Fruit fly (Drosophila melanogaster): ENCODE results near the gene CG15312.
A peak's percentile ranks its signal among the peaks of the same experiment; 100 is the strongest.

The CG15312 gene

DNA sequence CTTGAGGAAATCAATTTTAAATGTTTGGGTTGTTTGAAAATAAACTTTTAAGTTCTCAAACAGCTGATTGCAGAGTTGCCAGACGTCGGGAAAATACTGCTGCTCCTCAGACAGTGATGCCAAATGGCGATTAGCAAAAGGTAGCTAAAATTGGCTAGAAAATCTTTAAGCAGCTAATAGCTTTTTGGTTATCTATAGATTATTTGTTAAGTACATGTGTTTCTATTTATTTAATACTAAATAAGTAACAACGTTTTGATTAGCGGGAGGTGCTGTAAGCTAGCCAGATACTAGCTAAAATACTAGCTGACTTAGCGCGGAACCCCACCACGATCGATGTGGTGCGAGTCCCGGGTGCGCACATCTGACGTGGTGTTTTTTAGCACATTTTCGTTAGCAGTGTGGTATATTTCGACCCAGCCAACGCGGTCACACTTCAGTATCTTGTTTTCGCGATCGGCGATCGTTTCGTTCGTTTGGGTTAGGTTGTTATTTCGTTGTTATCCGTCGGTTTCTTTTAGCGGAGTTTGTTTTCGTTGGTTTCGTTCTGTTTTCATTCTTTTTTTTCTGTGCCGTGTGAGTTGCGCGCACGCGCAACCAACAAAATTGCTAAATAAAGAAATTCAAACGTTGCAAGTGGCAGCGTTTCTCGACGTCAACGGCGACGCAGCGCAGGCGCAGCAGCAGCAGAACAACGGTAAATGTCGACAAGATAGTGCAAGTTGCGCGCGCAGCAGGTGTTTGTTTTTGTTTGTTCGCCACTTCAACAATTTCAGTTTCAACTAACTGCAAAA lies 15.6 kb upstream of the CG15312 start, which contains the start of the genes Naxe and RhoU (continued):
- TF ChIP-seq CG2889 (GFP tag; IDR thresholded peaks at IDR 0.05) (no peak), CG7987 (GFP tag; optimal IDR thresholded peaks at IDR 0.05) (no peak), kay (GFP tag; optimal IDR thresholded peaks at IDR 0.05) (no peak), CG30403 (GFP tag; optimal IDR thresholded peaks at IDR 0.05) (peak; percentile 54), CG9437 (GFP tag; optimal IDR thresholded peaks at IDR 0.05) (peak; percentile 29), B-H1 (GFP tag; IDR thresholded peaks at IDR 0.05) (no peak), Ssrp (tag; optimal IDR thresholded peaks at IDR 0.05) (no peak), Sin3A (optimal IDR thresholded peaks at IDR 0.05) (peak; percentile 97), Poxn (GFP tag; IDR thresholded peaks at IDR 0.05) (no peak), schlank (tag; optimal IDR thresholded peaks at IDR 0.05) (no peak), Hr39 (optimal IDR thresholded peaks at IDR 0.05) (no peak), Nf-YB (GFP tag; optimal IDR thresholded peaks at IDR 0.05) (no peak), zfh1 (GFP tag; IDR thresholded peaks at IDR 0.05) (no peak; the same call in 2 of the 3 replicates), peb (GFP tag; IDR thresholded peaks at IDR 0.05) (no peak), grau (tag; optimal IDR thresholded peaks at IDR 0.05) (peak; percentile 23), ase (GFP tag; IDR thresholded peaks at IDR 0.05) (0 out of 3 replicates have a peak, but pooled peaks have one; percentile 17), CG11093 (GFP tag; IDR thresholded peaks at IDR 0.05) (no peak), al (GFP tag; IDR thresholded peaks at IDR 0.05) (peak; percentile 39), CG9817 (tag; optimal IDR thresholded peaks at IDR 0.05) (peak; percentile 2), lov (optimal IDR thresholded peaks at IDR 0.05) (no peak), lov (GFP tag; IDR thresholded peaks at IDR 0.05) (no peak), gsb-n (tag; optimal IDR thresholded peaks at IDR 0.05) (no peak), Sox100B (GFP tag; optimal IDR thresholded peaks at IDR 0.05) (no peak), E2f1 (GFP tag; IDR thresholded peaks at IDR 0.05) (peak; percentile 50), Opbp (GFP tag; IDR thresholded peaks at IDR 0.05; ENCODE audit: partially characterized antibody) (no peak), ato (GFP tag; IDR thresholded peaks at IDR 0.05; ENCODE audit: partially characterized antibody) (no peak), CG2116 (GFP tag; optimal IDR thresholded peaks at IDR 0.05) (peak; percentile 40), lmd (GFP tag; IDR thresholded peaks at IDR 0.05) (peak; percentile 53), CG2129 (GFP tag; IDR thresholded peaks at IDR 0.05; ENCODE audit: partially characterized antibody) (no peak), CG31441 (GFP tag; IDR thresholded peaks at IDR 0.05) (no peak; the same call in 1 of the 2 replicates), Dbx (GFP tag; IDR thresholded peaks at IDR 0.05) (no peak), CG31224 (GFP tag; IDR thresholded peaks at IDR 0.05) (peak; percentile 30; the same call in 1 of the 2 replicates), bigmax (GFP tag; optimal IDR thresholded peaks at IDR 0.05) (no peak), chn (GFP tag; optimal IDR thresholded peaks at IDR 0.05) (peak; percentile 46), Dek (tag; optimal IDR thresholded peaks at IDR 0.05) (peak; percentile 41), fd3F (GFP tag; optimal IDR thresholded peaks at IDR 0.05) (no peak), CG13624 (GFP tag; optimal IDR thresholded peaks at IDR 0.05) (no peak), CG12071 (GFP tag; optimal IDR thresholded peaks at IDR 0.05) (no peak), aop (GFP tag; IDR thresholded peaks at IDR 0.05) (no peak), trem (tag; optimal IDR thresholded peaks at IDR 0.05) (peak; percentile 60), bbx (GFP tag; IDR thresholded peaks at IDR 0.05; ENCODE audit: partially characterized antibody) (peak; percentile 53; the same call in 1 of the 2 replicates), gro (GFP tag; optimal IDR thresholded peaks at IDR 0.05) (no peak), CG42726 (GFP tag; IDR thresholded peaks at IDR 0.05; ENCODE audit: partially characterized antibody) (peak; percentile 58), btn (GFP tag; optimal IDR thresholded peaks at IDR 0.05) (no peak), CG8388 (GFP tag; optimal IDR thresholded peaks at IDR 0.05) (no peak), CG7556 (GFP tag; optimal IDR thresholded peaks at IDR 0.05) (no peak), E2f2 (GFP tag; IDR thresholded peaks at IDR 0.05) (peak; percentile 31; the same call in 1 of the 2 replicates), CG33213 (GFP tag; optimal IDR thresholded peaks at IDR 0.05) (peak; percentile 73), CG32767 (GFP tag; IDR thresholded peaks at IDR 0.05) (no peak), Camta (GFP tag; optimal IDR thresholded peaks at IDR 0.05) (no peak), psq (GFP tag; optimal IDR thresholded peaks at IDR 0.05) (no peak)
